Fruit fly (Drosophila melanogaster) whole organism, embryonic: ENCODE measurements around the gene eas.

Experiments used
- Adf1 ChIP-seq: fragments of 200-800 bp; sonication (Bioruptor generic); IDR thresholded peaks from 2 replicates; pipeline ENCODE4 v1.3.6; 2022; ENCODE audit warnings: missing biosample characterization, missing genetic modification characterization
- Atf3 ChIP-seq: fragments of 200-800 bp; sonication (Bioruptor generic); optimal IDR thresholded peaks from 3 replicates; lab custom pipeline; 2016; ENCODE audit warnings: missing biosample characterization, missing genetic modification characterization
- CG10209 ChIP-seq: fragments of 200-800 bp; sonication (Bioruptor generic); optimal IDR thresholded peaks from 3 replicates; lab custom pipeline; 2017; ENCODE audit warnings: missing biosample characterization, mild to moderate bottlenecking, missing genetic modification characterization, missing genetic modification reagents
- CG1233 ChIP-seq: fragments of 200-800 bp; sonication (Bioruptor generic); optimal IDR thresholded peaks from 4 replicates; lab custom pipeline; 2018; ENCODE audit warnings: missing biosample characterization, mild to moderate bottlenecking, missing genetic modification characterization
- CG12391 ChIP-seq: fragments of 200-800 bp; sonication (Bioruptor generic); optimal IDR thresholded peaks from 3 replicates; lab custom pipeline; 2018; ENCODE audit warnings: missing biosample characterization, mild to moderate bottlenecking, missing genetic modification characterization, moderate library complexity
- CG13624 ChIP-seq: fragments of 200-800 bp; sonication (Bioruptor generic); optimal IDR thresholded peaks from 2 replicates; lab custom pipeline; 2016; ENCODE audit warnings: missing biosample characterization, missing genetic modification characterization
- CG13894 ChIP-seq: fragments of 200-800 bp; sonication (Bioruptor generic); optimal IDR thresholded peaks from 3 replicates; lab custom pipeline; 2018; ENCODE audit warnings: missing biosample characterization, mild to moderate bottlenecking, missing genetic modification characterization, moderate library complexity
- CG14965 ChIP-seq: fragments of 200-800 bp; sonication (Bioruptor generic); optimal IDR thresholded peaks from 2 replicates; lab custom pipeline; 2016; ENCODE audit warnings: missing biosample characterization, missing genetic modification characterization, borderline replicate concordance
- CG17829 ChIP-seq: fragments of 200-800 bp; optimal IDR thresholded peaks from 2 replicates; lab custom pipeline; 2019; ENCODE audit warnings: missing biosample characterization, mild to moderate bottlenecking, missing genetic modification characterization, moderate library complexity
- CG31441 ChIP-seq: fragments of 200-800 bp; sonication (Bioruptor generic); IDR thresholded peaks from 2 replicates; pipeline ENCODE4 v1.3.6; 2022; ENCODE audit warnings: missing biosample characterization, missing genetic modification characterization
- CG33213 ChIP-seq: fragments of 200-800 bp; sonication (Bioruptor generic); optimal IDR thresholded peaks from 3 replicates; lab custom pipeline; 2016; ENCODE audit warnings: missing biosample characterization, missing genetic modification characterization
- CG33557 ChIP-seq: fragments of 200-800 bp; sonication (Bioruptor generic); optimal IDR thresholded peaks from 2 replicates; lab custom pipeline; 2019; ENCODE audit warnings: missing biosample characterization, mild to moderate bottlenecking, missing genetic modification characterization, moderate library complexity
- CG3407 ChIP-seq: fragments of 200-800 bp; sonication (Bioruptor generic); optimal IDR thresholded peaks from 2 replicates; lab custom pipeline; 2018; ENCODE audit warnings: missing biosample characterization, mild to moderate bottlenecking, missing genetic modification characterization
- CG4424 ChIP-seq: fragments of 200-800 bp; sonication (Bioruptor generic); optimal IDR thresholded peaks from 3 replicates; lab custom pipeline; 2016; ENCODE audit warnings: missing biosample characterization, missing genetic modification characterization
- CG4707 ChIP-seq: fragments of 200-800 bp; sonication (Bioruptor generic); optimal IDR thresholded peaks from 2 replicates; lab custom pipeline; 2018; ENCODE audit warnings: missing biosample characterization, mild to moderate bottlenecking, missing genetic modification characterization, moderate library complexity
- CG6813 ChIP-seq: fragments of 200-800 bp; sonication (Bioruptor generic); optimal IDR thresholded peaks from 2 replicates; lab custom pipeline; 2017; ENCODE audit warnings: missing biosample characterization, missing genetic modification characterization, mild to moderate bottlenecking, moderate library complexity, missing genetic modification reagents
- CG8388 ChIP-seq: fragments of 200-800 bp; sonication (Bioruptor generic); optimal IDR thresholded peaks from 2 replicates; lab custom pipeline; 2019; ENCODE audit warnings: missing biosample characterization, mild to moderate bottlenecking, missing genetic modification characterization, moderate library complexity
- CG9437 ChIP-seq: fragments of 200-800 bp; sonication (Bioruptor generic); optimal IDR thresholded peaks from 2 replicates; lab custom pipeline; 2018; ENCODE audit warnings: missing biosample characterization, mild to moderate bottlenecking, missing genetic modification characterization
- CHES-1-like ChIP-seq: fragments of 200-800 bp; sonication (Bioruptor generic); optimal IDR thresholded peaks from 2 replicates; lab custom pipeline; 2016; ENCODE audit warnings: missing biosample characterization, missing genetic modification characterization
- CTCF ChIP-seq: fragments of 200-800 bp; sonication (Bioruptor generic); optimal IDR thresholded peaks from 2 replicates; lab custom pipeline; 2017; ENCODE audit warnings: missing biosample characterization, mild to moderate bottlenecking, missing genetic modification characterization, moderate library complexity
- Dp ChIP-seq: fragments of 200-800 bp; sonication (Bioruptor generic); optimal IDR thresholded peaks from 2 replicates; lab custom pipeline; 2018; ENCODE audit warnings: missing biosample characterization, mild to moderate bottlenecking, missing genetic modification characterization, moderate library complexity
- H15 ChIP-seq: fragments of 200-800 bp; sonication (Bioruptor generic); IDR thresholded peaks from 3 replicates; pipeline ENCODE4 v1.3.6; 2022; ENCODE audit warnings: missing biosample characterization, missing genetic modification characterization
- Hmx ChIP-seq: fragments of 200-800 bp; sonication (Bioruptor generic); optimal IDR thresholded peaks from 2 replicates; lab custom pipeline; 2016; ENCODE audit warnings: missing biosample characterization, missing genetic modification characterization
- Kr ChIP-seq: fragments of 200-800 bp; sonication (Bioruptor generic); optimal IDR thresholded peaks from 2 replicates; lab custom pipeline; 2017; ENCODE audit warnings: missing biosample characterization, mild to moderate bottlenecking, missing genetic modification characterization
- Lim3 ChIP-seq: fragments of 200-800 bp; sonication (Bioruptor generic); IDR thresholded peaks from 2 replicates; pipeline ENCODE4 v1.3.6; 2022; ENCODE audit warnings: missing biosample characterization, missing genetic modification characterization
- Scr ChIP-seq: fragments of 200-800 bp; sonication (Bioruptor generic); IDR thresholded peaks from 2 replicates; pipeline ENCODE4 v1.3.6; 2022; ENCODE audit warnings: missing biosample characterization, missing genetic modification characterization; ENCODE audit not compliant: partially characterized antibody
- Sin3A ChIP-seq: fragments of >200 bp; optimal IDR thresholded peaks from 2 replicates; lab custom pipeline; 2018
- Six4 ChIP-seq: fragments of 200-800 bp; sonication (Bioruptor generic); optimal IDR thresholded peaks from 2 replicates; lab custom pipeline; 2016; ENCODE audit warnings: missing biosample characterization, missing genetic modification characterization
- Ssrp ChIP-seq: fragments of 200-800 bp; sonication (Bioruptor generic); optimal IDR thresholded peaks from 2 replicates; lab custom pipeline; 2018; ENCODE audit warnings: missing biosample characterization, mild to moderate bottlenecking, missing genetic modification characterization, moderate library complexity
- TFAM ChIP-seq: fragments of 200-800 bp; sonication (Bioruptor generic); optimal IDR thresholded peaks from 2 replicates; lab custom pipeline; 2017; ENCODE audit warnings: missing biosample characterization, missing genetic modification characterization, inconsistent platforms
- Xbp1 ChIP-seq: fragments of 200-800 bp; sonication (Bioruptor generic); optimal IDR thresholded peaks from 3 replicates; lab custom pipeline; 2016; ENCODE audit warnings: missing biosample characterization, mild to moderate bottlenecking, missing genetic modification characterization
- bab2 ChIP-seq: fragments of 200-800 bp; sonication (Bioruptor generic); optimal IDR thresholded peaks from 2 replicates; lab custom pipeline; 2016; ENCODE audit warnings: missing biosample characterization, missing genetic modification characterization
- bigmax ChIP-seq: fragments of 200-800 bp; sonication (Bioruptor generic); optimal IDR thresholded peaks from 2 replicates; lab custom pipeline; 2018; ENCODE audit warnings: missing biosample characterization, mild to moderate bottlenecking, missing genetic modification characterization
- dati ChIP-seq: fragments of 200-800 bp; sonication (Bioruptor generic); IDR thresholded peaks from 2 replicates; pipeline ENCODE4 v1.3.6; 2022; ENCODE audit warnings: missing biosample characterization, missing genetic modification characterization
- dimm ChIP-seq: fragments of 200-800 bp; sonication (Bioruptor generic); IDR thresholded peaks from 2 replicates; pipeline ENCODE4 v1.3.6; 2022; ENCODE audit warnings: missing biosample characterization, missing genetic modification characterization
- esg ChIP-seq: fragments of 200-800 bp; sonication (Bioruptor generic); conservative IDR thresholded peaks from 2 replicates; pipeline ENCODE4 v1.3.6; 2022; ENCODE audit warnings: missing biosample characterization, missing genetic modification characterization
- gce ChIP-seq: fragments of 200-800 bp; sonication (Bioruptor generic); IDR thresholded peaks from 3 replicates; pipeline ENCODE4 v1.3.6; 2022; ENCODE audit warnings: missing biosample characterization, missing genetic modification characterization
- gsb-n ChIP-seq: fragments of 200-800 bp; sonication (Bioruptor generic); optimal IDR thresholded peaks from 3 replicates; lab custom pipeline; 2018; ENCODE audit warnings: missing biosample characterization, mild to moderate bottlenecking, missing genetic modification characterization
- ham ChIP-seq: fragments of 200-800 bp; sonication (Bioruptor generic); IDR thresholded peaks from 2 replicates; pipeline ENCODE4 v1.3.6; 2022; ENCODE audit warnings: missing biosample characterization, missing genetic modification characterization
- her ChIP-seq: fragments of 200-800 bp; sonication (Bioruptor generic); optimal IDR thresholded peaks from 2 replicates; lab custom pipeline; 2016; ENCODE audit warnings: missing biosample characterization, missing genetic modification characterization
- hth ChIP-seq: fragments of >200 bp; optimal IDR thresholded peaks from 2 replicates; lab custom pipeline; 2017; ENCODE audit warnings: inconsistent platforms
- nom ChIP-seq: fragments of 200-800 bp; sonication (Bioruptor generic); optimal IDR thresholded peaks from 2 replicates; lab custom pipeline; 2017; ENCODE audit warnings: missing biosample characterization, missing genetic modification characterization, mild to moderate bottlenecking, moderate library complexity, missing genetic modification reagents
- pb ChIP-seq: fragments of 200-800 bp; sonication (Bioruptor generic); optimal IDR thresholded peaks from 3 replicates; lab custom pipeline; 2016; ENCODE audit warnings: missing biosample characterization, missing genetic modification characterization
- peb ChIP-seq: fragments of 200-800 bp; sonication (Bioruptor generic); IDR thresholded peaks from 2 replicates; pipeline ENCODE4 v1.3.6; 2022; ENCODE audit warnings: missing biosample characterization, missing genetic modification characterization
- phol ChIP-seq: fragments of 200-800 bp; sonication (Bioruptor generic); optimal IDR thresholded peaks from 3 replicates; lab custom pipeline; 2018; ENCODE audit warnings: missing biosample characterization, mild to moderate bottlenecking, missing genetic modification characterization, moderate library complexity
- pros ChIP-seq: fragments of 200-800 bp; sonication (Bioruptor generic); optimal IDR thresholded peaks from 3 replicates; lab custom pipeline; 2019; ENCODE audit warnings: missing biosample characterization, mild to moderate bottlenecking, missing genetic modification characterization, moderate library complexity
- salm ChIP-seq: fragments of 200-800 bp; sonication (Bioruptor generic); optimal IDR thresholded peaks from 2 replicates; lab custom pipeline; 2018; ENCODE audit warnings: missing biosample characterization, mild to moderate bottlenecking, missing genetic modification characterization
- sc ChIP-seq, 3 experiments: fragments of >200 bp in 2 of 3; fragments of 200-800 bp in 1 of 3; sonication (Bioruptor generic) in 1 of 3; optimal IDR thresholded peaks; 2 replicates in 2 of 3; 3 replicates in 1 of 3; lab custom pipeline; 2017; ENCODE audit warnings: mild to moderate bottlenecking in 1 of 3, missing biosample characterization in 1 of 3, missing genetic modification characterization in 1 of 3, missing genetic modification reagents in 1 of 3
- sens-2 ChIP-seq: fragments of 200-800 bp; sonication (Bioruptor generic); IDR thresholded peaks from 2 replicates; pipeline ENCODE4 v1.3.6; 2022; ENCODE audit warnings: missing biosample characterization, missing genetic modification characterization
- so ChIP-seq: fragments of 200-800 bp; sonication (Bioruptor generic); IDR thresholded peaks from 3 replicates; pipeline ENCODE4 v1.3.6; 2022; ENCODE audit warnings: missing biosample characterization, missing genetic modification characterization
- vfl ChIP-seq: fragments of 200-800 bp; sonication (Bioruptor generic); optimal IDR thresholded peaks from 2 replicates; lab custom pipeline; 2016; ENCODE audit warnings: missing biosample characterization, missing genetic modification characterization
- zen ChIP-seq: fragments of 200-800 bp; sonication (Bioruptor generic); optimal IDR thresholded peaks from 3 replicates; lab custom pipeline; 2018; ENCODE audit warnings: missing biosample characterization, mild to moderate bottlenecking, missing genetic modification characterization, moderate library complexity

eas gene

dm6 chrX:16288492-16288964 is 10.4 kb downstream of the eas start, which contains the start of the genes CG32576 and caz (continued):
- TF ChIP-seq CG31441 (GFP tag; lab: Robert Waterston, UW) (no peak; the same call in none of the 2 replicates), Adf1 (GFP tag; lab: Robert Waterston, UW) (no peak), H15 (no peak), so (no peak), CG14965 (GFP tag; lab: Kevin White, UChicago) (no peak), Hmx (GFP tag; lab: Kevin White, UChicago) (no peak), CG9437 (no peak), CG13624 (GFP tag; lab: Kevin White, UChicago) (no peak), sc (optimal IDR thresholded peaks at IDR 0.05; lab: Kevin White, UChicago) (no peak), sc (GFP tag; optimal IDR thresholded peaks at IDR 0.05; lab: Kevin White, UChicago) (no peak), pros (GFP tag; lab: Kevin White, UChicago) (no peak), Scr (GFP tag; lab: Robert Waterston, UW) (peak; percentile 76), Xbp1 (GFP tag; lab: Kevin White, UChicago) (peak; percentile 60), sens-2 (GFP tag; lab: Robert Waterston, UW) (no peak), Six4 (GFP tag; lab: Kevin White, UChicago) (no peak), pb (GFP tag; lab: Kevin White, UChicago) (no peak), gsb-n (tag; lab: Kevin White, UChicago) (peak; percentile 17), Atf3 (GFP tag; lab: Kevin White, UChicago) (no peak), gce (no peak), Dp (GFP tag; lab: Kevin White, UChicago) (peak; percentile 50), Lim3 (GFP tag; lab: Robert Waterston, UW) (no peak), zen (peak; percentile 73), CG4707 (GFP tag; lab: Kevin White, UChicago) (no peak), Kr (GFP tag; lab: Kevin White, UChicago) (no peak), nom (no peak), CG6813 (GFP tag; lab: Kevin White, UChicago) (no peak), dimm (GFP tag; lab: Robert Waterston, UW) (no peak), her (GFP tag; lab: Kevin White, UChicago) (no peak), CG8388 (GFP tag; lab: Kevin White, UChicago) (no peak), CG12391 (tag; lab: Kevin White, UChicago) (peak; percentile 61), CG10209 (GFP tag; lab: Kevin White, UChicago) (no peak), TFAM (GFP tag; lab: Kevin White, UChicago) (no peak), hth (lab: Kevin White, UChicago) (no peak), CG1233 (no peak), ham (GFP tag; lab: Robert Waterston, UW) (no peak), peb (no peak), CG33557 (peak; percentile 25), CG13894 (no peak), dati (GFP tag; lab: Robert Waterston, UW) (no peak), bigmax (no peak), CG4424 (GFP tag; lab: Kevin White, UChicago) (peak; percentile 28), bab2 (GFP tag; lab: Kevin White, UChicago) (no peak), esg (no peak), CHES-1-like (GFP tag; lab: Kevin White, UChicago) (no peak), phol (tag; lab: Kevin White, UChicago) (peak; percentile 89), Ssrp (tag; lab: Kevin White, UChicago) (no peak), CG33213 (GFP tag; lab: Kevin White, UChicago) (no peak), CG3407 (GFP tag; lab: Kevin White, UChicago) (no peak), salm (tag; lab: Kevin White, UChicago) (no peak), vfl (GFP tag; lab: Kevin White, UChicago) (peak; percentile 15), CG17829 (peak; percentile 53), CTCF (GFP tag; lab: Kevin White, UChicago) (peak; percentile 47), Sin3A (peak; percentile 65)
